Fruit fly (Drosophila melanogaster): Measurements from ENCODE around the gene CG9121.

CG9121 gene

dm6 chr2L:5031399-5031798 lies 19.5 kb downstream of the CG9121 start:
- TF ChIP-seq CG16779 (tag; optimal IDR thresholded peaks at IDR 0.05) (no peak), CG11762 (GFP tag; optimal IDR thresholded peaks at IDR 0.05; ENCODE audit: insufficient read depth) (no peak), dsx (GFP tag; optimal IDR thresholded peaks at IDR 0.05; ENCODE audit: poor library complexity, severe bottlenecking) (no peak), Hr38 (GFP tag; optimal IDR thresholded peaks at IDR 0.05) (no peak), CG1621 (tag; optimal IDR thresholded peaks at IDR 0.05) (no peak), Eip93F (GFP tag; optimal IDR thresholded peaks at IDR 0.05) (no peak), Blimp-1 (GFP tag; optimal IDR thresholded peaks at IDR 0.05) (no peak), salr (GFP tag; optimal IDR thresholded peaks at IDR 0.05) (no peak), dac (GFP tag; optimal IDR thresholded peaks at IDR 0.05) (no peak), CG6792 (GFP tag; optimal IDR thresholded peaks at IDR 0.05) (no peak), fd59A (GFP tag; optimal IDR thresholded peaks at IDR 0.05) (no peak), CG32006 (GFP tag; optimal IDR thresholded peaks at IDR 0.05) (no peak), Met (GFP tag; optimal IDR thresholded peaks at IDR 0.05) (no peak)

- TF ChIP-seq svp (GFP tag) (peak; percentile 99), CG15336 (GFP tag; IDR thresholded peaks at IDR 0.05) (no peak)
Measured at dm6 chr2L:5030535-5030934, 20.3 kb downstream of the CG9121 start.

- TF ChIP-seq Sox14 (GFP tag; optimal IDR thresholded peaks at IDR 0.05) (no peak), Eip75B (GFP tag; optimal IDR thresholded peaks at IDR 0.05) (no peak), fd59A (GFP tag; optimal IDR thresholded peaks at IDR 0.05) (no peak), pdm3 (GFP tag; optimal IDR thresholded peaks at IDR 0.05) (no peak)
Measured at dm6 chr2L:5029809-5030108, 21.1 kb downstream of the CG9121 start.

- TF ChIP-seq Ets21C (GFP tag; optimal IDR thresholded peaks at IDR 0.05): no peak
- TF ChIP-seq Ets96B (tag; optimal IDR thresholded peaks at IDR 0.05): no peak
- TF ChIP-seq CG6163 (GFP tag; IDR thresholded peaks at IDR 0.05): 0 out of 3 replicates have a peak, but pooled peaks have one; percentile 22
- no peak for TF ChIP-seq CG8319 (GFP tag; optimal IDR thresholded peaks at IDR 0.05)
- no peak for TF ChIP-seq Gug (GFP tag; IDR thresholded peaks at IDR 0.05)
- no peak for TF ChIP-seq ss (GFP tag; optimal IDR thresholded peaks at IDR 0.05)
- no peak for TF ChIP-seq CG11294 (GFP tag; IDR thresholded peaks at IDR 0.05)
- TF ChIP-seq spab (GFP tag; optimal IDR thresholded peaks at IDR 0.05): no peak
- peak; percentile 15 for TF ChIP-seq Eip78C (GFP tag)
- TF ChIP-seq svp (GFP tag): peak; percentile 73
- 0 out of 3 replicates have a peak, but pooled peaks have one; percentile 12 for TF ChIP-seq eg (GFP tag; IDR thresholded peaks at IDR 0.05)
Measured at dm6 chr2L:5029049-5029808, 21.6 kb downstream of the CG9121 start, which contains the start of gene Col4a1. Col4a1 (plus strand) TSS chr2L:5029609.

- TF ChIP-seq vri (GFP tag; optimal IDR thresholded peaks at IDR 0.05) (no peak), pdm3 (GFP tag; optimal IDR thresholded peaks at IDR 0.05) (no peak), CG6854 (GFP tag; optimal IDR thresholded peaks at IDR 0.05) (no peak), svp (GFP tag) (no peak), Ets96B (tag; optimal IDR thresholded peaks at IDR 0.05) (no peak), CG8119 (GFP tag; IDR thresholded peaks at IDR 0.05) (no peak)
Measured at dm6 chr2L:5028091-5028490, 22.8 kb downstream of the CG9121 start, which contains the start of gene vkg. vkg (minus strand) TSS chr2L:5028191.

Data from whole organism, prepupa.